Worm (Caenorhabditis elegans) whole organism, mixed stage, embryonic: Measurements from ENCODE around the gene Y39B6A.30.

Experiments
- M03D4.4 ChIP-seq: sonication (generic microtip); optimal IDR thresholded peaks from 2 replicates; lab custom pipeline; 2017; ENCODE audit warnings: mild to moderate bottlenecking, missing genetic modification characterization, missing compliant biosample characterization
- blmp-1 ChIP-seq: fragments of 150-350 bp; optimal IDR thresholded peaks from 2 replicates; lab custom pipeline; 2014; ENCODE audit warnings: missing biosample characterization, missing genetic modification characterization
- ceh-39 ChIP-seq: fragments of 150-350 bp; optimal IDR thresholded peaks from 2 replicates; lab custom pipeline; 2014; ENCODE audit warnings: missing biosample characterization, missing genetic modification characterization
- ceh-43 ChIP-seq: fragments of 200-800 bp; sonication (Bioruptor generic); optimal IDR thresholded peaks from 2 replicates; lab custom pipeline; 2018; ENCODE audit warnings: mild to moderate bottlenecking, missing genetic modification characterization, moderate library complexity, missing compliant biosample characterization
- ceh-83 ChIP-seq: fragments of 200-800 bp; sonication (Bioruptor generic); optimal IDR thresholded peaks from 2 replicates; lab custom pipeline; 2018; ENCODE audit warnings: mild to moderate bottlenecking, missing genetic modification characterization, missing compliant biosample characterization
- ces-1 ChIP-seq: fragments of 150-350 bp; optimal IDR thresholded peaks from 2 replicates; lab custom pipeline; 2014; ENCODE audit warnings: missing biosample characterization, missing genetic modification reagents, missing genetic modification characterization
- cnd-1 ChIP-seq: fragments of 200-800 bp; sonication (Bioruptor generic); optimal IDR thresholded peaks from 2 replicates; lab custom pipeline; 2018; ENCODE audit warnings: mild to moderate bottlenecking, missing genetic modification characterization, missing compliant biosample characterization
- drap-1 ChIP-seq: fragments of 200-800 bp; sonication (Bioruptor generic); optimal IDR thresholded peaks from 3 replicates; lab custom pipeline; 2018; ENCODE audit warnings: mild to moderate bottlenecking, missing genetic modification characterization, missing compliant biosample characterization
- elt-1 ChIP-seq: sonication (generic microtip); optimal IDR thresholded peaks from 2 replicates; lab custom pipeline; 2017; ENCODE audit warnings: missing genetic modification characterization, mild to moderate bottlenecking, missing compliant biosample characterization, antibody characterized with exemption, moderate library complexity, borderline replicate concordance; ENCODE audit not compliant: insufficient read depth
- elt-3 ChIP-seq: fragments of 150-350 bp; optimal IDR thresholded peaks from 2 replicates; lab custom pipeline; 2014; ENCODE audit warnings: missing biosample characterization, missing genetic modification characterization
- flh-1 ChIP-seq: fragments of 200-800 bp; sonication (Bioruptor generic); optimal IDR thresholded peaks from 2 replicates; lab custom pipeline; 2018; ENCODE audit warnings: mild to moderate bottlenecking, missing genetic modification characterization, moderate library complexity, missing compliant biosample characterization
- ham-2 ChIP-seq: fragments of 200-800 bp; sonication (Bioruptor generic); optimal IDR thresholded peaks from 2 replicates; lab custom pipeline; 2018; ENCODE audit warnings: mild to moderate bottlenecking, missing genetic modification characterization, missing compliant biosample characterization
- hlh-1 ChIP-seq: fragments of 150-350 bp; optimal IDR thresholded peaks from 2 replicates; lab custom pipeline; 2014; ENCODE audit warnings: missing biosample characterization, missing genetic modification reagents, missing genetic modification characterization
- lin-13 ChIP-seq: fragments of 150-350 bp; optimal IDR thresholded peaks from 2 replicates; lab custom pipeline; 2014; ENCODE audit warnings: missing biosample characterization, missing genetic modification characterization
- lin-32 ChIP-seq: fragments of 200-800 bp; sonication (Bioruptor generic); optimal IDR thresholded peaks from 2 replicates; lab custom pipeline; 2018; ENCODE audit warnings: mild to moderate bottlenecking, missing genetic modification characterization, missing compliant biosample characterization
- lsy-2 ChIP-seq: fragments of 150-350 bp; optimal IDR thresholded peaks from 2 replicates; lab custom pipeline; 2014; ENCODE audit warnings: missing biosample characterization, missing genetic modification characterization
- mab-5 ChIP-seq: fragments of 150-350 bp; optimal IDR thresholded peaks from 2 replicates; lab custom pipeline; 2014; ENCODE audit warnings: missing biosample characterization, missing genetic modification characterization
- mep-1 ChIP-seq: fragments of 150-350 bp; optimal IDR thresholded peaks from 2 replicates; lab custom pipeline; 2017; ENCODE audit warnings: missing biosample characterization, missing genetic modification reagents, missing genetic modification characterization, inconsistent platforms
- mls-2 ChIP-seq: sonication (generic microtip); optimal IDR thresholded peaks from 2 replicates; lab custom pipeline; 2016; ENCODE audit warnings: mild to moderate bottlenecking, missing genetic modification characterization, moderate library complexity, missing compliant biosample characterization
- nhr-2 ChIP-seq: fragments of 150-350 bp; optimal IDR thresholded peaks from 2 replicates; lab custom pipeline; 2014; ENCODE audit warnings: missing biosample characterization, missing genetic modification characterization
- nhr-237 ChIP-seq: fragments of 150-350 bp; optimal IDR thresholded peaks from 2 replicates; lab custom pipeline; 2014; ENCODE audit warnings: missing biosample characterization, missing genetic modification characterization
- nhr-28 ChIP-seq: fragments of 150-350 bp; optimal IDR thresholded peaks from 2 replicates; lab custom pipeline; 2014; ENCODE audit warnings: missing biosample characterization, missing genetic modification characterization
- sem-2 ChIP-seq: fragments of 200-800 bp; sonication (Bioruptor generic); optimal IDR thresholded peaks from 2 replicates; lab custom pipeline; 2018; ENCODE audit warnings: mild to moderate bottlenecking, missing genetic modification characterization, missing compliant biosample characterization
- snpc-4 ChIP-seq: fragments of 150-350 bp; optimal IDR thresholded peaks from 2 replicates; lab custom pipeline; 2014; ENCODE audit warnings: missing biosample characterization, missing genetic modification characterization
- sptf-1 ChIP-seq: sonication (generic microtip); optimal IDR thresholded peaks from 2 replicates; lab custom pipeline; 2017; ENCODE audit warnings: mild to moderate bottlenecking, missing genetic modification characterization, moderate library complexity, missing compliant biosample characterization
- tbx-8 ChIP-seq: fragments of 200-800 bp; sonication (Bioruptor generic); optimal IDR thresholded peaks from 2 replicates; lab custom pipeline; 2018; ENCODE audit warnings: mild to moderate bottlenecking, missing genetic modification characterization, moderate library complexity, missing compliant biosample characterization
- unc-120 ChIP-seq: sonication (generic microtip); optimal IDR thresholded peaks from 2 replicates; lab custom pipeline; 2017; ENCODE audit warnings: missing genetic modification characterization, missing compliant biosample characterization; ENCODE audit not compliant: poor library complexity, severe bottlenecking
- unc-39 ChIP-seq: fragments of 150-350 bp; optimal IDR thresholded peaks from 2 replicates; lab custom pipeline; 2014; ENCODE audit warnings: missing biosample characterization, missing genetic modification characterization
- unc-62 ChIP-seq: fragments of 150-350 bp; optimal IDR thresholded peaks from 2 replicates; lab custom pipeline; 2014; ENCODE audit warnings: missing biosample characterization, missing genetic modification reagents, missing genetic modification characterization
- zip-8 ChIP-seq: fragments of 150-350 bp; optimal IDR thresholded peaks from 2 replicates; lab custom pipeline; 2014; ENCODE audit warnings: missing biosample characterization, missing genetic modification characterization
- ztf-11 ChIP-seq: fragments of 150-350 bp; optimal IDR thresholded peaks from 2 replicates; lab custom pipeline; 2014; ENCODE audit warnings: missing biosample characterization, missing genetic modification characterization

Y39B6A.30 gene

DNA sequence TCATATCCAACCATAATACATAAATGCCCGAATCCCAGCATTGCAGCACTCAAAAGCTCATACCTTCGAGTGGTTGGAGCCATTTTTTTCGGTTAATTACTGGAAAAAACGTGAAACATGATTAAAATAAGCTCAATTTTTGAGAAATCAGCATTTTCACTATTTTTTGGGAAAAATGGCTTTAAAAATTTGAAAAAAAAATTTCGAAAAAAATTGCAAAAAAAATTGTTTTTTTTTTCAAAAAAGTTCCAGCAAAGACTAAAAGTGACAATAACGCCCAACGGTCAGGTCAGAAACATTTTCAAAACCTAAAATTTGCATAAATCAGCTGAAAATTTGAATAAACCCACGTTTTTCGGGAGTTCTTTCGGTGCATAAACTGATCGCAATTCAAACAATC, 10.3 kb downstream of the Y39B6A.30 start, which contains the start of gene Y39B6A.29:
Y39B6A.29 (minus strand) TSS at position 101 of the 400 bp plus-strand sequence.
- TF ChIP-seq mls-2 (tag; lab: Kevin White, UChicago) (no peak), ztf-11 (tag; lab: Kevin White, UChicago) (no peak), tbx-8 (GFP tag; lab: Kevin White, UChicago) (no peak), elt-3 (no peak), flh-1 (GFP tag; lab: Kevin White, UChicago) (no peak), cnd-1 (no peak), elt-1 (no peak), nhr-28 (no peak), ham-2 (GFP tag; lab: Kevin White, UChicago) (no peak), ceh-39 (no peak), unc-120 (tag; lab: Kevin White, UChicago) (no peak), unc-39 (tag; lab: Kevin White, UChicago) (no peak)

DNA sequence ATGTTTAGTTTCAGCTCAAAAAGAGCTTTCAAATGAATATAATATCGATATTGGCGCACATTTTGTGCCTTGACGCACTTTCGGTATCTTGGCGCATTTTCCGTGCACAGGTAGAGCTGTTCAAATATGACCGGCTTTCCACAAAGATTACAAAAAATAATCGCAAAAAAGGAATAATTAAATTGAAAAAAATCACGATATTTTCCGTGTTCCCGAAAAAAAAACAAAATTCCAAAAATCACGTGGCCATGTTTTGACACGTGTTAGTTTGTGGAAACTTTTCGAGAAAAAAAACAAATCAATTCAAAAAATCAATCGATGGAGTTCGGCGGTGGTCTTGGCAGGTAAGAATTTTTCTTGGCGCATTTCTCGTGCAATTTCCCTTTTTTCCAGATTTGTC, 11.8 kb downstream of the Y39B6A.30 start, which contains the start of gene Y39B6A.25:
Y39B6A.25 (plus strand) TSS at position 301 of the 400 bp plus-strand sequence.
- TF ChIP-seq lsy-2 (no peak), ces-1 (GFP tag; lab: Kevin White, UChicago) (no peak), drap-1 (GFP tag; lab: Kevin White, UChicago) (no peak), lin-13 (tag; lab: Kevin White, UChicago) (no peak), M03D4.4 (tag; lab: Kevin White, UChicago) (no peak), ham-2 (GFP tag; lab: Kevin White, UChicago) (no peak), blmp-1 (tag; lab: Kevin White, UChicago) (no peak), nhr-2 (no peak), elt-1 (no peak), elt-3 (no peak), lin-32 (GFP tag; lab: Kevin White, UChicago) (no peak), unc-62 (GFP tag; lab: Kevin White, UChicago) (no peak), sem-2 (GFP tag; lab: Kevin White, UChicago) (no peak), ceh-39 (no peak), ztf-11 (tag; lab: Kevin White, UChicago) (no peak), mep-1 (tag; lab: Kevin White, UChicago) (no peak), zip-8 (tag; lab: Kevin White, UChicago) (no peak), mab-5 (tag; lab: Kevin White, UChicago) (no peak), sptf-1 (tag; lab: Kevin White, UChicago) (no peak), hlh-1 (tag; lab: Kevin White, UChicago) (no peak)

ce11 chrV:19027338-19027737, 13.0 kb downstream of the Y39B6A.30 start:
- no peak for TF ChIP-seq mls-2 (tag; lab: Kevin White, UChicago)
- no peak for TF ChIP-seq lin-32 (GFP tag; lab: Kevin White, UChicago)
- no peak for TF ChIP-seq elt-3
- TF ChIP-seq unc-62 (GFP tag; lab: Kevin White, UChicago): no peak
- no peak for TF ChIP-seq ztf-11 (tag; lab: Kevin White, UChicago)
- TF ChIP-seq mab-5 (tag; lab: Kevin White, UChicago): no peak
- no peak for TF ChIP-seq sptf-1 (tag; lab: Kevin White, UChicago)
- TF ChIP-seq lin-13 (tag; lab: Kevin White, UChicago): no peak
- TF ChIP-seq M03D4.4 (tag; lab: Kevin White, UChicago): no peak
- TF ChIP-seq cnd-1: no peak
- no peak for TF ChIP-seq drap-1 (GFP tag; lab: Kevin White, UChicago)
- TF ChIP-seq ham-2 (GFP tag; lab: Kevin White, UChicago): no peak

DNA sequence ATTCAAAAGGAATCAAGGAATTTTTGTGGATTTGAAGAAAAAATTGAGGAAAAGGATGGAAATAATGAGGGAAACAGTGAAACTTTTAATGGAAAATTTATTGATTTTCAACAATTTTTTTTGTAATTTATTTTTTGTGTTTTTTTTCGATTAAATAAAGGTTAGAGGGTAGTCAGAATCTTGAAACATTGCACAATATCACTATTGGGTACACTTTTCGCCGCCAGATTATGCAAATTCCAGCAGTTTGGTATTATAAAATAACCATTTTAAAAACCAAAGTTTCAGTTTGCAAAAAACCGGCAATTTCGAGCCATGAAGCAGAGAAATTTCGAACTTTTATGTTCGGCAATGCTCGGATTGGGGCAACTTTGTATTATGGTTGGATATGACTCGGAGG, 17.1 kb downstream of the Y39B6A.30 start, which contains the start of gene Y39B6A.27:
Y39B6A.27 (plus strand) TSS at position 301 of the 400 bp plus-strand sequence.
- TF ChIP-seq nhr-237 (tag; lab: Kevin White, UChicago) (no peak), unc-39 (tag; lab: Kevin White, UChicago) (no peak), unc-120 (tag; lab: Kevin White, UChicago) (no peak), elt-1 (no peak), mab-5 (tag; lab: Kevin White, UChicago) (no peak), cnd-1 (no peak), unc-62 (GFP tag; lab: Kevin White, UChicago) (no peak), mls-2 (tag; lab: Kevin White, UChicago) (no peak), ceh-43 (GFP tag; lab: Kevin White, UChicago) (no peak), blmp-1 (tag; lab: Kevin White, UChicago) (no peak), ceh-83 (GFP tag; lab: Kevin White, UChicago) (no peak), ham-2 (GFP tag; lab: Kevin White, UChicago) (no peak), ceh-39 (no peak), hlh-1 (tag; lab: Kevin White, UChicago) (no peak), snpc-4 (tag; lab: Kevin White, UChicago) (no peak), sem-2 (GFP tag; lab: Kevin White, UChicago) (no peak), M03D4.4 (tag; lab: Kevin White, UChicago) (no peak)
